Fruit fly (Drosophila melanogaster) whole organism, embryonic: ENCODE results near the gene pot.

ENCODE experiments used
- Aef1 ChIP-seq: fragments of 200-800 bp; sonication (Bioruptor generic); IDR thresholded peaks from 3 replicates; pipeline ENCODE4 v1.3.6; 2022; ENCODE audit warnings: missing biosample characterization, missing genetic modification characterization
- BEAF-32 ChIP-seq: fragments of 200-800 bp; sonication (Bioruptor generic); optimal IDR thresholded peaks from 3 replicates; lab custom pipeline; 2017; ENCODE audit warnings: missing biosample characterization, missing genetic modification characterization, mild to moderate bottlenecking, moderate library complexity, missing genetic modification reagents
- CG16813 ChIP-seq: fragments of 200-800 bp; sonication (Bioruptor generic); IDR thresholded peaks from 3 replicates; pipeline ENCODE4 v1.3.6; 2022; ENCODE audit warnings: missing biosample characterization, missing genetic modification characterization; ENCODE audit not compliant: partially characterized antibody
- CG18764 ChIP-seq: fragments of 200-800 bp; sonication (Bioruptor generic); optimal IDR thresholded peaks from 3 replicates; lab custom pipeline; 2016; ENCODE audit warnings: missing biosample characterization, missing genetic modification characterization
- CG2202 ChIP-seq: fragments of 200-800 bp; sonication (Bioruptor generic); optimal IDR thresholded peaks from 2 replicates; lab custom pipeline; 2018; ENCODE audit warnings: missing biosample characterization, mild to moderate bottlenecking, missing genetic modification characterization
- CG2712 ChIP-seq: fragments of 200-800 bp; optimal IDR thresholded peaks from 3 replicates; lab custom pipeline; 2019; ENCODE audit warnings: missing biosample characterization, mild to moderate bottlenecking, missing genetic modification characterization, moderate library complexity
- CG31388 ChIP-seq: fragments of 200-800 bp; sonication (Bioruptor generic); optimal IDR thresholded peaks from 2 replicates; lab custom pipeline; 2016; ENCODE audit warnings: missing biosample characterization, missing genetic modification characterization
- CG5245 ChIP-seq: fragments of 200-800 bp; sonication (Bioruptor generic); optimal IDR thresholded peaks from 3 replicates; lab custom pipeline; 2016; ENCODE audit warnings: missing biosample characterization, missing genetic modification characterization
- CG6689 ChIP-seq: fragments of 200-800 bp; sonication (Bioruptor generic); IDR thresholded peaks from 2 replicates; pipeline ENCODE4 v1.3.6; 2022; ENCODE audit warnings: missing biosample characterization, missing genetic modification characterization
- CG6791 ChIP-seq: fragments of 200-800 bp; sonication (Bioruptor generic); IDR thresholded peaks from 3 replicates; pipeline ENCODE4 v1.3.6; 2022; ENCODE audit warnings: missing biosample characterization, missing genetic modification characterization; ENCODE audit not compliant: partially characterized antibody
- CG7987 ChIP-seq: fragments of 200-800 bp; sonication (Bioruptor generic); optimal IDR thresholded peaks from 2 replicates; lab custom pipeline; 2018; ENCODE audit warnings: missing biosample characterization, mild to moderate bottlenecking, missing genetic modification characterization, moderate library complexity
- CG8089 ChIP-seq: fragments of 200-800 bp; sonication (Bioruptor generic); optimal IDR thresholded peaks from 3 replicates; lab custom pipeline; 2016; ENCODE audit warnings: missing biosample characterization, missing genetic modification characterization
- CG8290 ChIP-seq, 3 experiments: fragments of 200-800 bp; sonication (Bioruptor generic); optimal IDR thresholded peaks; 2 replicates each; lab custom pipeline; 2016 to 2019; ENCODE audit warnings: missing biosample characterization in 3 of 3, missing genetic modification characterization in 3 of 3, mild to moderate bottlenecking in 2 of 3, moderate library complexity in 1 of 3
- Deaf1 ChIP-seq: fragments of 200-800 bp; optimal IDR thresholded peaks from 3 replicates; lab custom pipeline; 2019; ENCODE audit warnings: missing biosample characterization, mild to moderate bottlenecking, missing genetic modification characterization, moderate library complexity
- Dip3 ChIP-seq: fragments of 200-800 bp; sonication (Bioruptor generic); optimal IDR thresholded peaks from 3 replicates; lab custom pipeline; 2016; ENCODE audit warnings: missing biosample characterization, missing genetic modification characterization
- E2f2 ChIP-seq: fragments of 200-800 bp; sonication (Bioruptor generic); IDR thresholded peaks from 2 replicates; pipeline ENCODE4 v1.3.6; 2022; ENCODE audit warnings: missing biosample characterization, missing genetic modification characterization
- H2.0 ChIP-seq: fragments of 200-800 bp; sonication (Bioruptor generic); IDR thresholded peaks from 2 replicates; pipeline ENCODE4 v1.3.6; 2022; ENCODE audit warnings: missing biosample characterization, missing genetic modification characterization
- HLH3B ChIP-seq: fragments of 200-800 bp; sonication (Bioruptor generic); IDR thresholded peaks from 2 replicates; pipeline ENCODE4 v1.3.6; 2022; ENCODE audit warnings: missing biosample characterization, missing genetic modification characterization
- HLHmδ ChIP-seq: fragments of 200-800 bp; sonication (Bioruptor generic); optimal IDR thresholded peaks from 2 replicates; lab custom pipeline; 2018; ENCODE audit warnings: missing biosample characterization, mild to moderate bottlenecking, missing genetic modification characterization, moderate library complexity
- Hr78 ChIP-seq, 2 experiments: fragments of 200-800 bp in 1 of 2; fragments of >200 bp in 1 of 2; sonication (Bioruptor generic) in 1 of 2; optimal IDR thresholded peaks; 2 replicates each; lab custom pipeline; 2017 to 2019; ENCODE audit warnings: missing biosample characterization in 2 of 2, missing genetic modification characterization in 2 of 2, mild to moderate bottlenecking in 1 of 2, moderate library complexity in 1 of 2
- Jarid2 ChIP-seq: fragments of 200-800 bp; sonication (Bioruptor generic); optimal IDR thresholded peaks from 3 replicates; lab custom pipeline; 2017; ENCODE audit warnings: mild to moderate bottlenecking, missing biosample characterization, missing genetic modification reagents, missing genetic modification characterization
- MESR4 ChIP-seq: fragments of 200-800 bp; sonication (Bioruptor generic); optimal IDR thresholded peaks from 2 replicates; lab custom pipeline; 2018; ENCODE audit warnings: missing biosample characterization, mild to moderate bottlenecking, missing genetic modification characterization, moderate library complexity
- Mrtf ChIP-seq: fragments of 200-800 bp; sonication (Bioruptor generic); IDR thresholded peaks from 3 replicates; pipeline ENCODE4 v1.3.6; 2022; ENCODE audit warnings: missing biosample characterization, missing genetic modification characterization
- Myb ChIP-seq: fragments of 200-800 bp; sonication (Bioruptor generic); optimal IDR thresholded peaks from 2 replicates; lab custom pipeline; 2016; ENCODE audit warnings: missing biosample characterization, missing genetic modification characterization
- NC2α ChIP-seq: fragments of 200-800 bp; sonication (Bioruptor generic); optimal IDR thresholded peaks from 2 replicates; lab custom pipeline; 2016; ENCODE audit warnings: missing biosample characterization, missing genetic modification characterization
- NFAT ChIP-seq: fragments of 200-800 bp; sonication (Bioruptor generic); IDR thresholded peaks from 2 replicates; pipeline ENCODE4 v1.3.6; 2022; ENCODE audit warnings: missing biosample characterization, missing genetic modification characterization
- Ssrp ChIP-seq: fragments of 200-800 bp; sonication (Bioruptor generic); optimal IDR thresholded peaks from 2 replicates; lab custom pipeline; 2018; ENCODE audit warnings: missing biosample characterization, mild to moderate bottlenecking, missing genetic modification characterization, moderate library complexity
- Taf1 ChIP-seq: fragments of 200-800 bp; sonication (Bioruptor generic); IDR thresholded peaks from 2 replicates; pipeline ENCODE4 v1.3.6; 2022; ENCODE audit warnings: missing biosample characterization, missing genetic modification characterization
- Trl ChIP-seq, 3 experiments: fragments of >200 bp in 2 of 3; fragments of 200-800 bp in 1 of 3; sonication (Bioruptor generic) in 1 of 3; optimal IDR thresholded peaks; 2 replicates in 1 of 3; 3 replicates in 2 of 3; lab custom pipeline; 2016 to 2017; ENCODE audit warnings: missing biosample characterization in 1 of 3, missing genetic modification characterization in 1 of 3
- Xbp1 ChIP-seq: fragments of 200-800 bp; sonication (Bioruptor generic); optimal IDR thresholded peaks from 3 replicates; lab custom pipeline; 2016; ENCODE audit warnings: missing biosample characterization, mild to moderate bottlenecking, missing genetic modification characterization
- ac ChIP-seq: fragments of 200-800 bp; sonication (Bioruptor generic); optimal IDR thresholded peaks from 3 replicates; lab custom pipeline; 2017; ENCODE audit warnings: missing biosample characterization, mild to moderate bottlenecking, missing genetic modification characterization
- bigmax ChIP-seq: fragments of 200-800 bp; sonication (Bioruptor generic); optimal IDR thresholded peaks from 2 replicates; lab custom pipeline; 2018; ENCODE audit warnings: missing biosample characterization, mild to moderate bottlenecking, missing genetic modification characterization
- bowl ChIP-seq: fragments of 200-800 bp; sonication (Bioruptor generic); IDR thresholded peaks from 2 replicates; pipeline ENCODE4 v1.3.6; 2022; ENCODE audit warnings: missing biosample characterization, missing genetic modification characterization
- br ChIP-seq: fragments of >200 bp; optimal IDR thresholded peaks from 2 replicates; lab custom pipeline; 2017
- cato ChIP-seq: fragments of 200-800 bp; sonication (Bioruptor generic); optimal IDR thresholded peaks from 2 replicates; lab custom pipeline; 2016; ENCODE audit warnings: missing biosample characterization, missing genetic modification characterization, borderline replicate concordance
- dysf ChIP-seq: fragments of 200-800 bp; sonication (Bioruptor generic); IDR thresholded peaks from 3 replicates; pipeline ENCODE4 v1.3.6; 2022; ENCODE audit warnings: missing biosample characterization, missing genetic modification characterization
- fd3F ChIP-seq: fragments of 200-800 bp; sonication (Bioruptor generic); optimal IDR thresholded peaks from 2 replicates; lab custom pipeline; 2018; ENCODE audit warnings: missing biosample characterization, mild to moderate bottlenecking, missing genetic modification characterization, moderate library complexity
- gem ChIP-seq: fragments of 200-800 bp; sonication (Bioruptor generic); optimal IDR thresholded peaks from 2 replicates; lab custom pipeline; 2019; ENCODE audit warnings: missing biosample characterization, mild to moderate bottlenecking, missing genetic modification characterization, moderate library complexity
- knrl ChIP-seq: fragments of 200-800 bp; sonication (Bioruptor generic); IDR thresholded peaks from 3 replicates; pipeline ENCODE4 v1.3.6; 2022; ENCODE audit warnings: missing biosample characterization, missing genetic modification characterization; ENCODE audit not compliant: partially characterized antibody
- lbe ChIP-seq: fragments of 200-800 bp; sonication (Bioruptor generic); optimal IDR thresholded peaks from 2 replicates; lab custom pipeline; 2016; ENCODE audit warnings: missing biosample characterization, mild to moderate bottlenecking, missing genetic modification characterization
- lola ChIP-seq, 3 experiments: fragments of >200 bp in 2 of 3; fragments of 200-800 bp in 1 of 3; sonication (Bioruptor generic) in 1 of 3; optimal IDR thresholded peaks; 2 replicates each; lab custom pipeline; 2017 to 2019; ENCODE audit warnings: missing biosample characterization in 3 of 3, missing genetic modification characterization in 3 of 3, mild to moderate bottlenecking in 1 of 3, moderate library complexity in 1 of 3
- nerfin-1 ChIP-seq: fragments of 200-800 bp; sonication (Bioruptor generic); optimal IDR thresholded peaks from 3 replicates; lab custom pipeline; 2019; ENCODE audit warnings: missing biosample characterization, mild to moderate bottlenecking, missing genetic modification characterization, moderate library complexity
- pho ChIP-seq: fragments of 200-800 bp; sonication (Bioruptor generic); optimal IDR thresholded peaks from 2 replicates; lab custom pipeline; 2016; ENCODE audit warnings: missing biosample characterization, missing genetic modification characterization
- run ChIP-seq: fragments of 200-800 bp; sonication (Bioruptor generic); optimal IDR thresholded peaks from 3 replicates; lab custom pipeline; 2018; ENCODE audit warnings: missing biosample characterization, mild to moderate bottlenecking, missing genetic modification characterization
- sima ChIP-seq: fragments of 200-800 bp; sonication (Bioruptor generic); optimal IDR thresholded peaks from 2 replicates; lab custom pipeline; 2016; ENCODE audit warnings: missing biosample characterization, missing genetic modification characterization
- stwl ChIP-seq: fragments of 200-800 bp; sonication (Bioruptor generic); optimal IDR thresholded peaks from 3 replicates; lab custom pipeline; 2018; ENCODE audit warnings: missing biosample characterization, mild to moderate bottlenecking, missing genetic modification characterization, moderate library complexity
- sug ChIP-seq: fragments of 200-800 bp; optimal IDR thresholded peaks from 2 replicates; lab custom pipeline; 2019; ENCODE audit warnings: missing biosample characterization, mild to moderate bottlenecking, missing genetic modification characterization, moderate library complexity
- unpg ChIP-seq: fragments of 200-800 bp; sonication (Bioruptor generic); optimal IDR thresholded peaks from 3 replicates; lab custom pipeline; 2018; ENCODE audit warnings: missing biosample characterization, mild to moderate bottlenecking, missing genetic modification characterization, moderate library complexity
- vnd ChIP-seq: fragments of 200-800 bp; sonication (Bioruptor generic); IDR thresholded peaks from 3 replicates; pipeline ENCODE4 v1.3.6; 2022; ENCODE audit warnings: missing biosample characterization, missing genetic modification characterization; ENCODE audit not compliant: partially characterized antibody
- z ChIP-seq: fragments of 200-800 bp; sonication (Bioruptor generic); IDR thresholded peaks from 3 replicates; pipeline ENCODE4 v1.3.6; 2022; ENCODE audit warnings: missing biosample characterization, missing genetic modification characterization

Gene pot

dm6 chrX:11885356-11885755, 31.7 kb downstream of the pot start (continued):
- TF ChIP-seq stwl (tag; lab: Kevin White, UChicago) (no peak), Mrtf (no peak), sima (GFP tag; lab: Kevin White, UChicago) (no peak), E2f2 (GFP tag; lab: Robert Waterston, UW) (no peak), MESR4 (GFP tag; lab: Kevin White, UChicago) (no peak), Ssrp (peak; percentile 3), CG8290 (GFP tag; optimal IDR thresholded peaks at IDR 0.05; lab: Kevin White, UChicago) (no peak), CG8290 (tag; optimal IDR thresholded peaks at IDR 0.05; lab: Kevin White, UChicago) (peak in 1 of 2 experiments; percentile 69), Taf1 (no peak), nerfin-1 (tag; lab: Kevin White, UChicago) (peak; percentile 0), HLHmδ (GFP tag; lab: Kevin White, UChicago) (no peak), knrl (GFP tag; lab: Robert Waterston, UW) (no peak), Dip3 (GFP tag; lab: Kevin White, UChicago) (peak; percentile 10), sug (peak; percentile 47), CG16813 (GFP tag; lab: Robert Waterston, UW) (no peak), bigmax (GFP tag; lab: Kevin White, UChicago) (no peak), H2.0 (GFP tag; lab: Robert Waterston, UW) (0 out of 2 replicates have a peak, but pooled peaks have one; percentile 17), Trl (optimal IDR thresholded peaks at IDR 0.05; lab: Kevin White, UChicago) (no peak), Trl (GFP tag; optimal IDR thresholded peaks at IDR 0.05; lab: Kevin White, UChicago) (no peak), CG18764 (no peak), gem (peak; percentile 71), BEAF-32 (GFP tag; lab: Kevin White, UChicago) (no peak), Aef1 (GFP tag; lab: Robert Waterston, UW) (peak; percentile 39; the same call in 1 of the 3 replicates), CG6791 (no peak), z (GFP tag; lab: Robert Waterston, UW) (no peak), cato (GFP tag; lab: Kevin White, UChicago) (no peak), CG7987 (GFP tag; lab: Kevin White, UChicago) (no peak), Jarid2 (GFP tag; lab: Kevin White, UChicago) (no peak), lola (GFP tag; optimal IDR thresholded peaks at IDR 0.05; lab: Kevin White, UChicago) (no peak), HLH3B (peak; percentile 10; the same call in 1 of the 2 replicates), Hr78 (GFP tag; optimal IDR thresholded peaks at IDR 0.05; lab: Kevin White, UChicago) (no peak), CG5245 (GFP tag; lab: Kevin White, UChicago) (no peak), unpg (GFP tag; lab: Kevin White, UChicago) (peak; percentile 49), lbe (GFP tag; lab: Kevin White, UChicago) (no peak), CG2712 (tag; lab: Kevin White, UChicago) (peak; percentile 10), NFAT (GFP tag; lab: Robert Waterston, UW) (no peak), Myb (GFP tag; lab: Kevin White, UChicago) (no peak), Deaf1 (tag; lab: Kevin White, UChicago) (peak; percentile 39), vnd (no peak), ac (GFP tag; lab: Kevin White, UChicago) (no peak), br (lab: Kevin White, UChicago) (no peak), CG2202 (no peak), CG8089 (GFP tag; lab: Kevin White, UChicago) (no peak), dysf (peak; percentile 60; the same call in 2 of the 3 replicates), bowl (GFP tag; lab: Robert Waterston, UW) (no peak), CG31388 (GFP tag; lab: Kevin White, UChicago) (no peak), Xbp1 (peak; percentile 33), CG6689 (GFP tag; lab: Robert Waterston, UW) (peak; percentile 33; the same call in 1 of the 2 replicates), fd3F (peak; percentile 48), pho (GFP tag; lab: Kevin White, UChicago) (no peak), NC2α (GFP tag; lab: Kevin White, UChicago) (no peak), run (tag; lab: Kevin White, UChicago) (no peak)
